Worm (Caenorhabditis elegans): ENCODE measurements around the gene acl-2.
A peak's percentile ranks its signal among the peaks of the same experiment; 100 is the strongest.

The acl-2 gene

ce11 chrV:10066769-10067168 is 35.9 kb upstream of the acl-2 start, which contains the start of gene npr-39:
Gene npr-39 (plus strand): TSS chrV:10067069.
- TF ChIP-seq ceh-16 (tag; optimal IDR thresholded peaks at IDR 0.05) (no peak), mbf-1 (tag; optimal IDR thresholded peaks at IDR 0.05) (no peak), sem-4 (tag; optimal IDR thresholded peaks at IDR 0.05) (no peak), ama-1 (optimal IDR thresholded peaks at IDR 0.05) (no peak), lin-13 (GFP tag; optimal IDR thresholded peaks at IDR 0.05) (no peak), nhr-6 (tag; optimal IDR thresholded peaks at IDR 0.05) (no peak), elt-3 (tag; optimal IDR thresholded peaks at IDR 0.05) (no peak), nhr-10 (tag; optimal IDR thresholded peaks at IDR 0.05) (no peak), skn-1 (tag; optimal IDR thresholded peaks at IDR 0.05) (no peak), elt-1 (tag; optimal IDR thresholded peaks at IDR 0.05) (no peak), zag-1 (tag; optimal IDR thresholded peaks at IDR 0.05) (no peak), sma-3 (GFP tag; optimal IDR thresholded peaks at IDR 0.05) (no peak), gmeb-1 (tag; optimal IDR thresholded peaks at IDR 0.05) (no peak), snpc-4 (tag; optimal IDR thresholded peaks at IDR 0.05) (no peak)

ce11 chrV:10065679-10066078 is 34.8 kb upstream of the acl-2 start:
- TF ChIP-seq nhr-11 (tag; optimal IDR thresholded peaks at IDR 0.05), result no peak
- TF ChIP-seq nhr-237 (tag; optimal IDR thresholded peaks at IDR 0.05), result no peak
- no peak for TF ChIP-seq nhr-23 (tag; optimal IDR thresholded peaks at IDR 0.05)
- TF ChIP-seq ztf-11 (tag; optimal IDR thresholded peaks at IDR 0.05), result no peak
- TF ChIP-seq elt-1 (tag; optimal IDR thresholded peaks at IDR 0.05), result no peak
- no peak for TF ChIP-seq crh-2 (tag; optimal IDR thresholded peaks at IDR 0.05)
- no peak for TF ChIP-seq lin-13 (GFP tag; optimal IDR thresholded peaks at IDR 0.05)
- TF ChIP-seq blmp-1 (tag; optimal IDR thresholded peaks at IDR 0.05; ENCODE audit: insufficient read depth), result no peak
- no peak for TF ChIP-seq fos-1 (tag; optimal IDR thresholded peaks at IDR 0.05)
- no peak for TF ChIP-seq peb-1 (tag; optimal IDR thresholded peaks at IDR 0.05)
- TF ChIP-seq sma-3 (GFP tag; optimal IDR thresholded peaks at IDR 0.05), result no peak

ce11 chrV:10064221-10064620 is 33.3 kb upstream of the acl-2 start, which contains the start of gene fipr-13:
Gene fipr-13 (plus strand): TSS chrV:10064521.
- no peak for TF ChIP-seq mbf-1 (tag; optimal IDR thresholded peaks at IDR 0.05)
- no peak for TF ChIP-seq nhr-6 (tag; optimal IDR thresholded peaks at IDR 0.05)
- no peak for TF ChIP-seq C34F6.9 (tag; optimal IDR thresholded peaks at IDR 0.05)

ce11 chrV:10060039-10060438 is 29.1 kb upstream of the acl-2 start:
- peak; percentile 6 for TF ChIP-seq nhr-129 (tag; optimal IDR thresholded peaks at IDR 0.05)
- no peak for TF ChIP-seq Y55F3AM.14 (GFP tag; optimal IDR thresholded peaks at IDR 0.05)
- no peak for TF ChIP-seq unc-39 (tag; optimal IDR thresholded peaks at IDR 0.05)
- no peak for TF ChIP-seq crh-2 (tag; optimal IDR thresholded peaks at IDR 0.05)
- peak; percentile 9 for TF ChIP-seq C34F6.9 (tag; optimal IDR thresholded peaks at IDR 0.05)
- TF ChIP-seq lsy-2 (tag; optimal IDR thresholded peaks at IDR 0.05), result no peak
- TF ChIP-seq ama-1 (optimal IDR thresholded peaks at IDR 0.05), result no peak

ce11 chrV:10058748-10059147 is 27.9 kb upstream of the acl-2 start:
- TF ChIP-seq skn-1 (tag; optimal IDR thresholded peaks at IDR 0.05), result no peak
- TF ChIP-seq mbf-1 (tag; optimal IDR thresholded peaks at IDR 0.05), result no peak
- no peak for TF ChIP-seq dmd-4 (tag; optimal IDR thresholded peaks at IDR 0.05)
- TF ChIP-seq ztf-1 (GFP tag; conservative IDR thresholded peaks at IDR 0.05), result no peak
- no peak for TF ChIP-seq elt-1 (tag; optimal IDR thresholded peaks at IDR 0.05)
- no peak for TF ChIP-seq nhr-11 (tag; optimal IDR thresholded peaks at IDR 0.05)
- TF ChIP-seq sem-4 (tag; optimal IDR thresholded peaks at IDR 0.05), result no peak
- no peak for TF ChIP-seq unc-55 (GFP tag; optimal IDR thresholded peaks at IDR 0.05)
- no peak for TF ChIP-seq aly-2 (tag; optimal IDR thresholded peaks at IDR 0.05)
- no peak for TF ChIP-seq nhr-237 (tag; optimal IDR thresholded peaks at IDR 0.05)
- no peak for TF ChIP-seq R02D3.7 (tag; optimal IDR thresholded peaks at IDR 0.05)
- no peak for TF ChIP-seq lin-11 (tag; optimal IDR thresholded peaks at IDR 0.05)

- TF ChIP-seq lsy-2 (tag; optimal IDR thresholded peaks at IDR 0.05) (peak; percentile 14 to 90), C34F6.9 (tag; optimal IDR thresholded peaks at IDR 0.05) (peak; percentile 47), nhr-23 (tag; optimal IDR thresholded peaks at IDR 0.05) (no peak), unc-55 (GFP tag; optimal IDR thresholded peaks at IDR 0.05) (peak; percentile 24)
Measured at ce11 chrV:10054872-10055271, 24.0 kb upstream of the acl-2 start, which contains the start of gene yif-1. Gene yif-1 (minus strand): TSS chrV:10054913.

Data from whole organism, L2 larva.